Worm (Caenorhabditis elegans) whole organism, L4 larva: ENCODE measurements around the gene F08G2.5.
A peak's percentile ranks its signal among the peaks of the same experiment; 100 is the strongest.

Experiments used
- F26F4.8 ChIP-seq: fragments of 200-800 bp; sonication (Bioruptor generic); conservative IDR thresholded peaks from 2 replicates; pipeline ENCODE4 v1.3.6; 2022; ENCODE audit warnings: missing genetic modification characterization, missing compliant biosample characterization
- daf-12 ChIP-seq: fragments of 150-350 bp; optimal IDR thresholded peaks from 2 replicates; lab custom pipeline; 2014; ENCODE audit warnings: missing biosample characterization, missing genetic modification reagents, missing genetic modification characterization
- dmd-8 ChIP-seq: fragments of 200-800 bp; sonication (Bioruptor generic); IDR thresholded peaks from 2 replicates; pipeline ENCODE4 v1.3.6; 2022; ENCODE audit warnings: missing genetic modification characterization, missing compliant biosample characterization
- egl-43 ChIP-seq: fragments of 200-800 bp; sonication (Bioruptor generic); IDR thresholded peaks from 2 replicates; pipeline ENCODE4 v1.3.6; 2022; ENCODE audit warnings: missing genetic modification reagents, missing genetic modification characterization, missing compliant biosample characterization
- lin-29 ChIP-seq: fragments of 200-800 bp; sonication (Bioruptor generic); IDR thresholded peaks from 2 replicates; pipeline ENCODE4 v1.3.6; 2022; ENCODE audit warnings: missing genetic modification reagents, missing genetic modification characterization, missing compliant biosample characterization
- mes-2 ChIP-seq: sonication (generic microtip); optimal IDR thresholded peaks from 2 replicates; lab custom pipeline; 2016; ENCODE audit warnings: missing genotype, mild to moderate bottlenecking, missing genetic modification characterization, missing compliant biosample characterization; ENCODE audit not compliant: poor library complexity, severe bottlenecking
- pha-4 ChIP-seq, 2 experiments: fragments of 150-350 bp in 1 of 2; fragments of 200-800 bp in 1 of 2; sonication (Bioruptor generic) in 1 of 2; IDR thresholded peaks in 1 of 2; optimal IDR thresholded peaks in 1 of 2; 2 replicates each; pipeline versions ENCODE4 v1.3.6 to Lab custom; 2014 to 2022; ENCODE audit warnings: missing genetic modification characterization in 2 of 2, missing genetic modification reagents in 2 of 2, missing biosample characterization in 1 of 2, missing compliant biosample characterization in 1 of 2
- saeg-2 ChIP-seq: fragments of 200-800 bp; sonication (Bioruptor generic); IDR thresholded peaks from 2 replicates; pipeline ENCODE4 v1.3.6; 2022; ENCODE audit warnings: missing genetic modification reagents, missing genetic modification characterization, missing compliant biosample characterization
- set-16 ChIP-seq: fragments of 200-800 bp; sonication (Bioruptor generic); IDR thresholded peaks from 2 replicates; pipeline ENCODE4 v1.3.6; 2022; ENCODE audit warnings: missing genetic modification reagents, missing genetic modification characterization, missing compliant biosample characterization
- unc-62 ChIP-seq, 3 experiments: fragments of 150-350 bp in 1 of 3; sonication (generic microtip); optimal IDR thresholded peaks in 2 of 3; peaks in 1 of 3; 1 replicate in 1 of 3; 2 replicates in 2 of 3; lab custom pipeline; 2014 to 2017; ENCODE audit warnings: missing biosample characterization in 3 of 3, missing genetic modification characterization in 3 of 3, missing genetic modification reagents in 3 of 3, missing genotype in 1 of 3
- zip-11 ChIP-seq: fragments of 200-800 bp; sonication (Bioruptor generic); IDR thresholded peaks from 2 replicates; pipeline ENCODE4 v1.3.6; 2022; ENCODE audit warnings: missing genetic modification characterization, missing compliant biosample characterization

The F08G2.5 gene

ce11 chrII:13786899-13787298, 46.5 kb downstream of the F08G2.5 start:
- no peak for TF ChIP-seq mes-2 (tag; lab: Kevin White, UChicago)
- TF ChIP-seq unc-62 (GFP tag; optimal IDR thresholded peaks at IDR 0.05 in 1 of 2; lab: Kevin White, UChicago): peak in 1 of 2 experiments; percentile 91
- TF ChIP-seq unc-62 (tag; optimal IDR thresholded peaks at IDR 0.05; lab: Kevin White, UChicago): no peak

DNA sequence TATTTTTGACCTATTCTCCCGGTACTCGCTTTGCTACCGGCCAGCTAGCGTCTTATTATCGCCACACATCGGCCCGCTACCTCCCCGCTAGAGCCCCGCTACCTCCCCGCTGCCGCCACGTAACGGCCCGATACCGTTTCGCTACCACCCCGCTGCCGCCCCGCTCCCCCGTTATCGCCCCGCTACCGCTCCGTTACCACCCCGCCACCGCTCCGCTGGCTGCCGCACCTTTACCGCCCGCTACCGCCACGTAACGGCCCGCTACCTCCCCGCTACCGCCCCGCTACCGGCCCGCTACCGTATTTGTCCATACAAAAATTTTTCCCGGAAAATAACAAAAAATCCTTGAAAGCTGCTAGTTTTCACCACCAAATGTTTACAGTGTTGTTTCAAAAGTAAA, 47.8 kb downstream of the F08G2.5 start:
- TF ChIP-seq zip-11 (GFP tag; lab: Robert Waterston, UW): no peak
- TF ChIP-seq set-16 (GFP tag; lab: Robert Waterston, UW): peak; percentile 98
- TF ChIP-seq pha-4 (GFP tag; IDR thresholded peaks at IDR 0.05; lab: Robert Waterston, UW): peak; percentile 32; the same call in 1 of the 2 replicates
- TF ChIP-seq pha-4 (tag; optimal IDR thresholded peaks at IDR 0.05; lab: Kevin White, UChicago): no peak
- 0 out of 2 replicates have a peak, but pooled peaks have one; percentile 6 for TF ChIP-seq saeg-2
- TF ChIP-seq egl-43 (GFP tag; lab: Robert Waterston, UW): peak; percentile 58; the same call in 1 of the 2 replicates
- TF ChIP-seq, all 104 proteins: peak for 4

ce11 chrII:13783880-13784279, 49.6 kb downstream of the F08G2.5 start, which contains the start of gene C01B9.4:
TSS of gene C01B9.4 (minus strand) at chrII:13783980.
- TF ChIP-seq F26F4.8 (GFP tag; lab: Robert Waterston, UW): no peak
- TF ChIP-seq lin-29 (GFP tag; lab: Robert Waterston, UW): no peak
- TF ChIP-seq daf-12: no peak
- TF ChIP-seq saeg-2: no peak
- TF ChIP-seq dmd-8: no peak
